Worm (Caenorhabditis elegans) whole organism, L4/young adult: ENCODE results near the gene dod-21.

Experiments used
- W03F9.2 ChIP-seq: fragments of 150-350 bp; optimal IDR thresholded peaks from 2 replicates; lab custom pipeline; 2014; ENCODE audit warnings: missing biosample characterization, missing genetic modification characterization
- dao-5 ChIP-seq: sonication (generic microtip); optimal IDR thresholded peaks from 2 replicates; lab custom pipeline; 2016; ENCODE audit warnings: missing genotype, missing genetic modification characterization, moderate library complexity, missing compliant biosample characterization
- him-1 ChIP-seq: sonication (generic microtip); optimal IDR thresholded peaks from 2 replicates; lab custom pipeline; 2016; ENCODE audit warnings: missing genotype, missing genetic modification reagents, missing genetic modification characterization, missing compliant biosample characterization

Gene dod-21

ce11 chrIV:12978307-12979036 lies 41.9 kb downstream of the dod-21 start, which contains the start of gene K10D11.2:
K10D11.2 (plus strand) TSS chrIV:12978986.
- no peak for TF ChIP-seq him-1 (tag; lab: Kevin White, UChicago)
- no peak for TF ChIP-seq W03F9.2 (tag; lab: Kevin White, UChicago)
- TF ChIP-seq dao-5 = no peak

DNA sequence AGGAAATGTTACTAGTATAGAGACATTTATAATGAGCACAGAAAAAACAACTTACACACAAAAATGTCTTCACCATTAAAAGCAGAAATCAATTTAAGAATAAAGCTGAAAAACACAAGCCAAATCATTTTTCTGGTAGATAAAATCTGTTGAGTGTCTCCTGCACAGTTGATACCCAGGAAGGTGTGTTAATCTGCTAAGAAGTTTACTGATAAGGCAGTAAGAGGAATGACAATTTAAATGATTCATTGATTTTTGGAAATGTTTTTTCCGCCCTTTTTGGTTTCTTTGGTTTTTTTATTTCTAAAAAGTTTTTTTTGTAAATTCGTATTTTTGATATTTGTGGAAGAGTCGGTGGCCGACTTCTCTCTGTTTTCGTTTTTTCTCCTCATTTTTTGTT lies 49.4 kb downstream of the dod-21 start, which contains the start of gene K10D11.3:
Gene K10D11.3 (minus strand): TSS at position 174 of the 400 bp plus-strand sequence.
- no peak for TF ChIP-seq dao-5
- no peak for TF ChIP-seq him-1 (tag; lab: Kevin White, UChicago)
- TF ChIP-seq W03F9.2 (tag; lab: Kevin White, UChicago) = no peak
